Worm (Caenorhabditis elegans) whole organism, young adult: ENCODE results near the gene prx-10.
A peak's percentile ranks its signal among the peaks of the same experiment; 100 is the strongest.

Experiments
- B0035.1 ChIP-seq: sonication (generic microtip); optimal IDR thresholded peaks from 2 replicates; lab custom pipeline; 2016; ENCODE audit warnings: missing genetic modification characterization, mild to moderate bottlenecking, missing compliant biosample characterization, missing genotype, missing genetic modification reagents
- C06A6.2 ChIP-seq: fragments of 200-800 bp; sonication (Bioruptor generic); conservative IDR thresholded peaks from 2 replicates; pipeline ENCODE4 v1.3.6; 2022; ENCODE audit warnings: missing genetic modification characterization, missing compliant biosample characterization
- F23B12.7 ChIP-seq: sonication (generic microtip); optimal IDR thresholded peaks from 2 replicates; lab custom pipeline; 2017; ENCODE audit warnings: missing genetic modification characterization, mild to moderate bottlenecking, missing compliant biosample characterization, antibody characterized with exemption, moderate library complexity; ENCODE audit not compliant: insufficient read depth
- F33H1.4 ChIP-seq: fragments of 200-800 bp; sonication (Bioruptor generic); IDR thresholded peaks from 2 replicates; pipeline ENCODE4 v1.3.6; 2022; ENCODE audit warnings: missing genetic modification reagents, missing genetic modification characterization, missing compliant biosample characterization
- F37B4.10 ChIP-seq: fragments of 200-800 bp; sonication (Bioruptor generic); IDR thresholded peaks from 2 replicates; pipeline ENCODE4 v1.3.6; 2022; ENCODE audit warnings: missing genetic modification characterization, missing compliant biosample characterization
- F52B5.7 ChIP-seq: sonication (generic microtip); optimal IDR thresholded peaks from 2 replicates; lab custom pipeline; 2016; ENCODE audit warnings: mild to moderate bottlenecking, missing genetic modification characterization, missing compliant biosample characterization
- attf-6 ChIP-seq: fragments of 200-800 bp; sonication (Bioruptor generic); IDR thresholded peaks from 2 replicates; pipeline ENCODE4 v1.3.6; 2022; ENCODE audit warnings: missing genetic modification reagents, missing genetic modification characterization, missing compliant biosample characterization
- cebp-2 ChIP-seq: fragments of 200-800 bp; sonication (Bioruptor generic); IDR thresholded peaks from 2 replicates; pipeline ENCODE4 v1.3.6; 2022; ENCODE audit warnings: missing genetic modification characterization, missing compliant biosample characterization
- ceh-58 ChIP-seq: fragments of 200-800 bp; sonication (Bioruptor generic); IDR thresholded peaks from 2 replicates; pipeline ENCODE4 v1.3.6; 2022; ENCODE audit warnings: missing genetic modification characterization, missing compliant biosample characterization
- dox-1 ChIP-seq: fragments of 200-800 bp; sonication (Bioruptor generic); IDR thresholded peaks from 2 replicates; pipeline ENCODE4 v1.3.6; 2022; ENCODE audit warnings: missing genetic modification reagents, missing genetic modification characterization, missing compliant biosample characterization
- dpff-1 ChIP-seq: sonication (generic microtip); optimal IDR thresholded peaks from 2 replicates; lab custom pipeline; 2017; ENCODE audit warnings: mild to moderate bottlenecking, missing genetic modification characterization, missing compliant biosample characterization
- ekl-4 ChIP-seq: fragments of 200-800 bp; sonication (Bioruptor generic); IDR thresholded peaks from 2 replicates; pipeline ENCODE4 v1.3.6; 2022; ENCODE audit warnings: missing genetic modification reagents, missing genetic modification characterization, missing compliant biosample characterization
- hmg-1.2 ChIP-seq: fragments of 200-800 bp; sonication (Bioruptor generic); IDR thresholded peaks from 2 replicates; pipeline ENCODE4 v1.3.6; 2022; ENCODE audit warnings: missing genetic modification reagents, missing genetic modification characterization, missing compliant biosample characterization
- hsf-1 ChIP-seq: fragments of 200-800 bp; sonication (Bioruptor generic); IDR thresholded peaks from 2 replicates; pipeline ENCODE4 v1.3.6; 2022; ENCODE audit warnings: missing genetic modification reagents, missing genetic modification characterization, missing compliant biosample characterization
- lag-1 ChIP-seq: fragments of 200-800 bp; sonication (Bioruptor generic); IDR thresholded peaks from 2 replicates; pipeline ENCODE4 v1.3.6; 2022; ENCODE audit warnings: missing genetic modification reagents, missing genetic modification characterization, missing compliant biosample characterization
- let-607 ChIP-seq, 2 experiments: fragments of 200-800 bp in 1 of 2; sonication (Bioruptor generic) in 1 of 2; sonication (generic microtip) in 1 of 2; optimal IDR thresholded peaks; 2 replicates each; lab custom pipeline; 2016 to 2018; ENCODE audit warnings: mild to moderate bottlenecking in 2 of 2, missing compliant biosample characterization in 2 of 2, missing genetic modification characterization in 2 of 2, moderate library complexity in 2 of 2, missing genotype in 1 of 2
- lin-54 ChIP-seq: fragments of 200-800 bp; sonication (Bioruptor generic); optimal IDR thresholded peaks from 2 replicates; lab custom pipeline; 2018; ENCODE audit warnings: mild to moderate bottlenecking, missing genetic modification characterization, missing compliant biosample characterization
- madf-6 ChIP-seq: fragments of 200-800 bp; sonication (Bioruptor generic); IDR thresholded peaks from 2 replicates; pipeline ENCODE4 v1.3.6; 2022; ENCODE audit warnings: missing genetic modification reagents, missing genetic modification characterization, missing compliant biosample characterization
- nfya-2 ChIP-seq: fragments of 200-800 bp; sonication (Bioruptor generic); IDR thresholded peaks from 2 replicates; pipeline ENCODE4 v1.3.6; 2022; ENCODE audit warnings: missing genetic modification reagents, missing genetic modification characterization, missing compliant biosample characterization
- nfyb-1 ChIP-seq: fragments of 200-800 bp; sonication (Bioruptor generic); IDR thresholded peaks from 2 replicates; pipeline ENCODE4 v1.3.6; 2022; ENCODE audit warnings: missing genetic modification reagents, missing genetic modification characterization, missing compliant biosample characterization
- nhr-120 ChIP-seq: fragments of 200-800 bp; sonication (Bioruptor generic); IDR thresholded peaks from 2 replicates; pipeline ENCODE4 v1.3.6; 2022; ENCODE audit warnings: missing genetic modification characterization, missing compliant biosample characterization
- rec-8 ChIP-seq, 2 experiments: sonication (generic microtip); optimal IDR thresholded peaks; 2 replicates each; lab custom pipeline; 2016; ENCODE audit warnings: mild to moderate bottlenecking in 2 of 2, missing genetic modification characterization in 2 of 2, missing genetic modification reagents in 2 of 2, missing genotype in 2 of 2, missing biosample characterization in 1 of 2, missing compliant biosample characterization in 1 of 2, moderate library complexity in 1 of 2
- repo-1 ChIP-seq: sonication (generic microtip); optimal IDR thresholded peaks from 2 replicates; lab custom pipeline; 2017; ENCODE audit warnings: mild to moderate bottlenecking, missing genetic modification characterization, missing compliant biosample characterization
- xnd-1 ChIP-seq: sonication (generic microtip); optimal IDR thresholded peaks from 2 replicates; lab custom pipeline; 2016; ENCODE audit warnings: missing genotype, missing genetic modification reagents, missing genetic modification characterization, missing compliant biosample characterization
- zfh-2 ChIP-seq: fragments of 200-800 bp; sonication (Bioruptor generic); conservative IDR thresholded peaks from 2 replicates; pipeline ENCODE4 v1.3.6; 2022; ENCODE audit warnings: missing genetic modification reagents, missing genetic modification characterization, missing compliant biosample characterization
- ztf-25 ChIP-seq: fragments of 200-800 bp; sonication (Bioruptor generic); IDR thresholded peaks from 2 replicates; pipeline ENCODE4 v1.3.6; 2022; ENCODE audit warnings: missing genetic modification reagents, missing genetic modification characterization, missing compliant biosample characterization
- ztf-3 ChIP-seq: fragments of 200-800 bp; sonication (Bioruptor generic); optimal IDR thresholded peaks from 2 replicates; lab custom pipeline; 2018; ENCODE audit warnings: mild to moderate bottlenecking, missing genetic modification characterization, missing compliant biosample characterization
- ztf-6 ChIP-seq: fragments of 200-800 bp; sonication (Bioruptor generic); IDR thresholded peaks from 2 replicates; pipeline ENCODE4 v1.3.6; 2022; ENCODE audit warnings: missing genetic modification reagents, missing genetic modification characterization, missing compliant biosample characterization

Gene prx-10

ce11 chrIII:5274715-5275355, 38.6 kb downstream of the prx-10 start, which contains the start of the genes daf-41 and toc-1:
daf-41 (minus strand) TSS chrIII:5274765.
toc-1 (plus strand) TSS chrIII:5275251.
- TF ChIP-seq lin-54 (GFP tag; lab: Kevin White, UChicago) (peak; percentile 39), F33H1.4 (peak; percentile 80), dox-1 (GFP tag; lab: Robert Waterston, UW) (peak; percentile 15; the same call in 1 of the 2 replicates), let-607 (tag; optimal IDR thresholded peaks at IDR 0.05; lab: Kevin White, UChicago) (peak; percentile 77 to 86), ztf-3 (GFP tag; lab: Kevin White, UChicago) (no peak), hsf-1 (GFP tag; lab: Robert Waterston, UW) (peak; percentile 83)
- TF ChIP-seq, all 124 proteins: peak for 5

- TF ChIP-seq nfyb-1 (GFP tag; lab: Robert Waterston, UW) (0 out of 2 replicates have a peak, but pooled peaks have one; percentile 8), B0035.1 (no peak), madf-6 (peak; percentile 24; the same call in 1 of the 2 replicates), nfya-2 (GFP tag; lab: Robert Waterston, UW) (no peak), lag-1 (GFP tag; lab: Robert Waterston, UW) (no peak), dpff-1 (tag; lab: Kevin White, UChicago) (peak; percentile 4), ztf-25 (no peak), hmg-1.2 (GFP tag; lab: Robert Waterston, UW) (no peak), F52B5.7 (tag; lab: Kevin White, UChicago) (peak; percentile 6), ekl-4 (GFP tag; lab: Robert Waterston, UW) (0 out of 2 replicates have a peak, but pooled peaks have one; percentile 33), hsf-1 (GFP tag; lab: Robert Waterston, UW) (0 out of 2 replicates have a peak, but pooled peaks have one; percentile 55), repo-1 (tag; lab: Kevin White, UChicago) (no peak)
Observed at ce11 chrIII:5277740-5278139, 41.5 kb downstream of the prx-10 start, which contains the start of gene clk-1. clk-1 (plus strand) TSS chrIII:5277894.

ce11 chrIII:5280228-5280627, 44.0 kb downstream of the prx-10 start:
- no peak for TF ChIP-seq xnd-1 (tag; lab: Kevin White, UChicago)
- TF ChIP-seq hmg-1.2 (GFP tag; lab: Robert Waterston, UW): peak; percentile 90

ce11 chrIII:5285484-5285883, 49.3 kb downstream of the prx-10 start:
- TF ChIP-seq nhr-120 (GFP tag; lab: Robert Waterston, UW) (no peak), F23B12.7 (tag; lab: Kevin White, UChicago) (no peak), dox-1 (GFP tag; lab: Robert Waterston, UW) (0 out of 2 replicates have a peak, but pooled peaks have one; percentile 8), repo-1 (tag; lab: Kevin White, UChicago) (no peak), F37B4.10 (0 out of 2 replicates have a peak, but pooled peaks have one; percentile 81), zfh-2 (GFP tag; lab: Robert Waterston, UW) (peak; percentile 58; the same call in 1 of the 2 replicates)

DNA sequence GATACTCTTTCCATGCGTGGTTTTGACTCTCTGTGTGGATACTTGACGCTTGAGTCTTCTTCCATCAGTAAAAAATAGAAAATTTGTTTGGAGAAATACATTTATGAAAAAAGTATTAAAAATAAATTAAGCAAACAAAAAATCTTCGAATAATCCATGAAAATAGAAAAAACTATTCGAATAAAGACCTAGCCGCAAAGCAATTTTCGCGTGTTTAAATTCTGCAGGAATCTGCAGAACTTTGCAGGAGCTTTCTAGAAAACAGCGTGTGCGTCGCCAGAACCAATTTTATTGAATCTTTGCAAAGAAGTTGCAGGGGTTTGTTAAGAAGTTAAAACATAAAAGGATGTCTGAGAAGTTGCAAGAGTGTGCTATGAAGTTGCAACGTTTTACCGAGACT, 50.0 kb downstream of the prx-10 start, which contains the start of gene ZC395.11:
Gene ZC395.11 (minus strand): TSS at position 101 of the 400 bp plus-strand sequence.
- no peak for TF ChIP-seq ceh-58
- no peak for TF ChIP-seq attf-6 (GFP tag; lab: Robert Waterston, UW)
- no peak for TF ChIP-seq rec-8 (tag; optimal IDR thresholded peaks at IDR 0.05; lab: Kevin White, UChicago)
- no peak for TF ChIP-seq C06A6.2 (GFP tag; lab: Robert Waterston, UW)
- no peak for TF ChIP-seq ztf-6 (GFP tag; lab: Robert Waterston, UW)
- no peak for TF ChIP-seq nfya-2 (GFP tag; lab: Robert Waterston, UW)
- TF ChIP-seq cebp-2: no peak
- TF ChIP-seq, all 124 proteins: peak for 0
